Worm (Caenorhabditis elegans) whole organism, mixed stage, embryonic: ENCODE results near the gene pvf-1.

Experiments
- M03D4.4 ChIP-seq: sonication (generic microtip); optimal IDR thresholded peaks from 2 replicates; lab custom pipeline; 2017; ENCODE audit warnings: mild to moderate bottlenecking, missing genetic modification characterization, missing compliant biosample characterization
- bed-3 ChIP-seq: fragments of 200-800 bp; sonication (Bioruptor generic); optimal IDR thresholded peaks from 3 replicates; lab custom pipeline; 2018; ENCODE audit warnings: mild to moderate bottlenecking, missing genetic modification characterization, moderate library complexity, missing compliant biosample characterization
- blmp-1 ChIP-seq: fragments of 150-350 bp; optimal IDR thresholded peaks from 2 replicates; lab custom pipeline; 2014; ENCODE audit warnings: missing biosample characterization, missing genetic modification characterization
- ceh-43 ChIP-seq: fragments of 200-800 bp; sonication (Bioruptor generic); optimal IDR thresholded peaks from 2 replicates; lab custom pipeline; 2018; ENCODE audit warnings: mild to moderate bottlenecking, missing genetic modification characterization, moderate library complexity, missing compliant biosample characterization
- ceh-83 ChIP-seq: fragments of 200-800 bp; sonication (Bioruptor generic); optimal IDR thresholded peaks from 2 replicates; lab custom pipeline; 2018; ENCODE audit warnings: mild to moderate bottlenecking, missing genetic modification characterization, missing compliant biosample characterization
- ces-1 ChIP-seq: fragments of 150-350 bp; optimal IDR thresholded peaks from 2 replicates; lab custom pipeline; 2014; ENCODE audit warnings: missing biosample characterization, missing genetic modification reagents, missing genetic modification characterization
- cnd-1 ChIP-seq: fragments of 200-800 bp; sonication (Bioruptor generic); optimal IDR thresholded peaks from 2 replicates; lab custom pipeline; 2018; ENCODE audit warnings: mild to moderate bottlenecking, missing genetic modification characterization, missing compliant biosample characterization
- drap-1 ChIP-seq: fragments of 200-800 bp; sonication (Bioruptor generic); optimal IDR thresholded peaks from 3 replicates; lab custom pipeline; 2018; ENCODE audit warnings: mild to moderate bottlenecking, missing genetic modification characterization, missing compliant biosample characterization
- elt-1 ChIP-seq: sonication (generic microtip); optimal IDR thresholded peaks from 2 replicates; lab custom pipeline; 2017; ENCODE audit warnings: missing genetic modification characterization, mild to moderate bottlenecking, missing compliant biosample characterization, antibody characterized with exemption, moderate library complexity, borderline replicate concordance; ENCODE audit not compliant: insufficient read depth
- elt-3 ChIP-seq: fragments of 150-350 bp; optimal IDR thresholded peaks from 2 replicates; lab custom pipeline; 2014; ENCODE audit warnings: missing biosample characterization, missing genetic modification characterization
- flh-1 ChIP-seq: fragments of 200-800 bp; sonication (Bioruptor generic); optimal IDR thresholded peaks from 2 replicates; lab custom pipeline; 2018; ENCODE audit warnings: mild to moderate bottlenecking, missing genetic modification characterization, moderate library complexity, missing compliant biosample characterization
- ham-2 ChIP-seq: fragments of 200-800 bp; sonication (Bioruptor generic); optimal IDR thresholded peaks from 2 replicates; lab custom pipeline; 2018; ENCODE audit warnings: mild to moderate bottlenecking, missing genetic modification characterization, missing compliant biosample characterization
- hlh-1 ChIP-seq: fragments of 150-350 bp; optimal IDR thresholded peaks from 2 replicates; lab custom pipeline; 2014; ENCODE audit warnings: missing biosample characterization, missing genetic modification reagents, missing genetic modification characterization
- lin-13 ChIP-seq: fragments of 150-350 bp; optimal IDR thresholded peaks from 2 replicates; lab custom pipeline; 2014; ENCODE audit warnings: missing biosample characterization, missing genetic modification characterization
- lin-32 ChIP-seq: fragments of 200-800 bp; sonication (Bioruptor generic); optimal IDR thresholded peaks from 2 replicates; lab custom pipeline; 2018; ENCODE audit warnings: mild to moderate bottlenecking, missing genetic modification characterization, missing compliant biosample characterization
- lsy-2 ChIP-seq: fragments of 150-350 bp; optimal IDR thresholded peaks from 2 replicates; lab custom pipeline; 2014; ENCODE audit warnings: missing biosample characterization, missing genetic modification characterization
- mab-5 ChIP-seq: fragments of 150-350 bp; optimal IDR thresholded peaks from 2 replicates; lab custom pipeline; 2014; ENCODE audit warnings: missing biosample characterization, missing genetic modification characterization
- mep-1 ChIP-seq: fragments of 150-350 bp; optimal IDR thresholded peaks from 2 replicates; lab custom pipeline; 2017; ENCODE audit warnings: missing biosample characterization, missing genetic modification reagents, missing genetic modification characterization, inconsistent platforms
- mls-2 ChIP-seq: sonication (generic microtip); optimal IDR thresholded peaks from 2 replicates; lab custom pipeline; 2016; ENCODE audit warnings: mild to moderate bottlenecking, missing genetic modification characterization, moderate library complexity, missing compliant biosample characterization
- nhr-12 ChIP-seq: fragments of 150-350 bp; optimal IDR thresholded peaks from 2 replicates; lab custom pipeline; 2014; ENCODE audit warnings: missing biosample characterization, missing genetic modification characterization
- nhr-2 ChIP-seq: fragments of 150-350 bp; optimal IDR thresholded peaks from 2 replicates; lab custom pipeline; 2014; ENCODE audit warnings: missing biosample characterization, missing genetic modification characterization
- nhr-237 ChIP-seq: fragments of 150-350 bp; optimal IDR thresholded peaks from 2 replicates; lab custom pipeline; 2014; ENCODE audit warnings: missing biosample characterization, missing genetic modification characterization
- nhr-76 ChIP-seq: sonication (generic microtip); optimal IDR thresholded peaks from 2 replicates; lab custom pipeline; 2017; ENCODE audit warnings: missing biosample characterization, missing genetic modification characterization
- pha-4 ChIP-seq: fragments of 150-350 bp; optimal IDR thresholded peaks from 2 replicates; lab custom pipeline; 2018; ENCODE audit warnings: missing biosample characterization, missing genetic modification reagents, missing genetic modification characterization
- sem-2 ChIP-seq: fragments of 200-800 bp; sonication (Bioruptor generic); optimal IDR thresholded peaks from 2 replicates; lab custom pipeline; 2018; ENCODE audit warnings: mild to moderate bottlenecking, missing genetic modification characterization, missing compliant biosample characterization
- sptf-1 ChIP-seq: sonication (generic microtip); optimal IDR thresholded peaks from 2 replicates; lab custom pipeline; 2017; ENCODE audit warnings: mild to moderate bottlenecking, missing genetic modification characterization, moderate library complexity, missing compliant biosample characterization
- tbx-8 ChIP-seq: fragments of 200-800 bp; sonication (Bioruptor generic); optimal IDR thresholded peaks from 2 replicates; lab custom pipeline; 2018; ENCODE audit warnings: mild to moderate bottlenecking, missing genetic modification characterization, moderate library complexity, missing compliant biosample characterization
- unc-120 ChIP-seq: sonication (generic microtip); optimal IDR thresholded peaks from 2 replicates; lab custom pipeline; 2017; ENCODE audit warnings: missing genetic modification characterization, missing compliant biosample characterization; ENCODE audit not compliant: poor library complexity, severe bottlenecking
- unc-39 ChIP-seq: fragments of 150-350 bp; optimal IDR thresholded peaks from 2 replicates; lab custom pipeline; 2014; ENCODE audit warnings: missing biosample characterization, missing genetic modification characterization
- zip-8 ChIP-seq: fragments of 150-350 bp; optimal IDR thresholded peaks from 2 replicates; lab custom pipeline; 2014; ENCODE audit warnings: missing biosample characterization, missing genetic modification characterization

Gene pvf-1

DNA sequence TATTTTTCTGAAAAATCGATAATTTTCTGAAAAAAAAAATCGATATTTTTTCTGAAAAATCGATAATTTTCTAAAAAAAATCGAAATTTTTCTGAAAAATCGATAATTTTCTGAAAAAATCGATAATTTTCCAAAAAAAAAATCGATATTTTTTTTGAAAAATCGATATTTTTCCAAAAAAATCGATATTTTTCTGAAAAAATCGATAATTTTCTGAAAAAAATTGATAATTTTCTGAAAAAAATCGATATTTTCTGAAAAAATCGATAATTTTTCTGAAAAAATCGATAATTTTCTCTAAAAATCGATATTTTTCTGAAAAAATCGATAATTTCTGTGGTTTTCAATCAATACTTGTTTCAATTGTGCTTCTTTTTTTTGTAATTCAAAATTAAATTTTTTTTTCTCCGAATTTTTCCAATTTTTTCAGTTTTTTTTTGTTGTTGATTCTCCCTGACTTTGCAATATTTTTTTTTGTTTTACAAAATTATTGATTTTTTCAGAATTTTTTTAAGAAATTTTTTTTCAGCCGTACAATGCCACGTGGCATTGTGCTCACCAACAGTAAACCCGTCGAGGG is 10.0 kb upstream of the pvf-1 start, which contains the start of gene rexd-1:
Gene rexd-1, plus strand, starts transcription at position 530 of the 580 bp plus-strand sequence.
- no peak for TF ChIP-seq nhr-2 (tag; lab: Kevin White, UChicago)
- no peak for TF ChIP-seq unc-120 (tag; lab: Kevin White, UChicago)
- no peak for TF ChIP-seq elt-3 (tag; lab: Kevin White, UChicago)
- TF ChIP-seq ham-2 (GFP tag; lab: Kevin White, UChicago): no peak
- TF ChIP-seq elt-1 (tag; lab: Kevin White, UChicago): no peak
- TF ChIP-seq drap-1 (GFP tag; lab: Kevin White, UChicago): no peak
- no peak for TF ChIP-seq unc-39 (tag; lab: Kevin White, UChicago)
- TF ChIP-seq sem-2 (GFP tag; lab: Kevin White, UChicago): no peak
- no peak for TF ChIP-seq sptf-1 (tag; lab: Kevin White, UChicago)

DNA sequence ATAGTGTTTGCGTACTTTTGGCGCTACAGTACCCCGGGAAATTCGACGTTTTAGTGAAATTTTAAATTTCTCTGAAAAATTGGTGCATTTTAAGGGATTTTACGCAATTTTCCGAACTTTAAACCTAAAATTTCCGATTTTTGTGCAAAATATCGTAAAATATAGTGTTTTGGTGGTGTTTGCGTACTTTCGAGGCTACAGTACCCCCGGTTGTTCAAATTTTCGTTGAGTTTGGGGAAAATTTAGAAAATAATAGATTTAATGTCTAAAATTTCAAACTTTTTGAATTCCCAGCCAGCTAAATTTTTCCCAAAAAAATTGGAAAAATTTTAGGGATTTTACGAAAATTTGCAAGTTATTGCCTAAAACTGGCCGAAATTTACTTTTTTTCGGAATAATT is 8.3 kb upstream of the pvf-1 start:
- TF ChIP-seq mab-5 (tag; lab: Kevin White, UChicago) (no peak), tbx-8 (GFP tag; lab: Kevin White, UChicago) (no peak), ces-1 (GFP tag; lab: Kevin White, UChicago) (no peak), blmp-1 (tag; lab: Kevin White, UChicago) (no peak), elt-3 (tag; lab: Kevin White, UChicago) (no peak), hlh-1 (tag; lab: Kevin White, UChicago) (no peak), unc-39 (tag; lab: Kevin White, UChicago) (no peak)

DNA sequence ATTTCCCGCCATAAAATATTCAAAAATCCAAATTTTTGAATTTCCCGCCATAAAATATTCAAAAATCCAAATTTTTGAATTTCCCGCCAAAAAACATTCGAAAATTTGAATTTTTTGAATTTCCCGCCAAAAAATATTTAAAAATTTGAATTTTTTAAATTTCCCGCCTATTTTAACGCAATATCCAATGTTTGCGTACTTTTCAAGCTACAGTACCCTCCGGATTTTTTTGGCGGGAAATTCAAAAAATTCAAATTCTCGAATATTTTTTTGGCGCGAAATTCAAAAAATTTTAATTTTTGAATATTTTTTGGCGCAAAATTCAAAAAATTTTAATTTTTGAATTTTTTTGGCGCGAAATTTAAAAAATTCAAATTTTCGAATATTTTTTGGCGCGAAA is 7.0 kb upstream of the pvf-1 start:
- no peak for TF ChIP-seq elt-3 (tag; lab: Kevin White, UChicago)
- no peak for TF ChIP-seq nhr-237 (tag; lab: Kevin White, UChicago)
- TF ChIP-seq unc-120 (tag; lab: Kevin White, UChicago): no peak
- TF ChIP-seq blmp-1 (tag; lab: Kevin White, UChicago): no peak
- TF ChIP-seq cnd-1 (tag; lab: Kevin White, UChicago): no peak
- no peak for TF ChIP-seq bed-3 (GFP tag; lab: Kevin White, UChicago)
- TF ChIP-seq mls-2 (tag; lab: Kevin White, UChicago): no peak
- TF ChIP-seq flh-1 (GFP tag; lab: Kevin White, UChicago): no peak
- no peak for TF ChIP-seq pha-4
- TF ChIP-seq lin-32 (GFP tag; lab: Kevin White, UChicago): no peak
- TF ChIP-seq unc-39 (tag; lab: Kevin White, UChicago): no peak
- no peak for TF ChIP-seq hlh-1 (tag; lab: Kevin White, UChicago)
- TF ChIP-seq ceh-83 (GFP tag; lab: Kevin White, UChicago): no peak
- no peak for TF ChIP-seq ceh-43 (GFP tag; lab: Kevin White, UChicago)
- no peak for TF ChIP-seq mep-1 (tag; lab: Kevin White, UChicago)
- TF ChIP-seq elt-1 (tag; lab: Kevin White, UChicago): no peak
- TF ChIP-seq ces-1 (GFP tag; lab: Kevin White, UChicago): no peak
- TF ChIP-seq nhr-76 (tag; lab: Kevin White, UChicago): no peak

DNA sequence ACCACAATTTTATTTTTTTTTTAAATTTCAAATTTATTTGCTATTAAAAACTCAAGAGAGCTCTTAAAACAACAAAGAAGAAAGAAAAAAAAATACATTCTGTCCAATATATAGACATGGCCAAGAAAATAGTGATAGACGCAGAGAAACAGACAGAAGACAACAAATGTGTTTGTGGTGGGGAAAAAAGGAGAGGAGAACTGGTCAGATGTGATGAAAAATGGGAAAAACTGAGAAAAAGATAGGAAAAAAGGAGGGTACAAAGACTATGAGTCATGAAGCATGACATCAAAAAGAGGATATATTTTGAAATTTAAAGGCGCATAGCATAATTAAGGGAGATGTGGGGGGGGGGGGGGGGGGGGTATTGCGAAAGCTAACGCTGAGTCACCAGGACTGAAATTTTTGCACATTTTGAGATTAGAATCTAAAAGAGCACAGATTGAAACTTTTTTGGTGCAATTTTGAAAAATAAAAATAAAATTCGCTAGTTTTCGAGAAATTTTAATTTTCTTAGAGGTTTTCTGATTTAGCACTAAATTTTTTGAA is 5.0 kb downstream of the pvf-1 start:
- TF ChIP-seq lin-13 (tag; lab: Kevin White, UChicago) (no peak), mls-2 (tag; lab: Kevin White, UChicago) (no peak), M03D4.4 (tag; lab: Kevin White, UChicago) (no peak), tbx-8 (GFP tag; lab: Kevin White, UChicago) (no peak), sptf-1 (tag; lab: Kevin White, UChicago) (peak; percentile 19), ceh-83 (GFP tag; lab: Kevin White, UChicago) (no peak), lsy-2 (tag; lab: Kevin White, UChicago) (no peak), unc-120 (tag; lab: Kevin White, UChicago) (peak; percentile 8), nhr-12 (tag; lab: Kevin White, UChicago) (no peak), ces-1 (GFP tag; lab: Kevin White, UChicago) (peak; percentile 3), zip-8 (tag; lab: Kevin White, UChicago) (no peak), mep-1 (tag; lab: Kevin White, UChicago) (no peak)
